Worm (Caenorhabditis elegans): ENCODE data around the gene K09F6.13.

DNA sequence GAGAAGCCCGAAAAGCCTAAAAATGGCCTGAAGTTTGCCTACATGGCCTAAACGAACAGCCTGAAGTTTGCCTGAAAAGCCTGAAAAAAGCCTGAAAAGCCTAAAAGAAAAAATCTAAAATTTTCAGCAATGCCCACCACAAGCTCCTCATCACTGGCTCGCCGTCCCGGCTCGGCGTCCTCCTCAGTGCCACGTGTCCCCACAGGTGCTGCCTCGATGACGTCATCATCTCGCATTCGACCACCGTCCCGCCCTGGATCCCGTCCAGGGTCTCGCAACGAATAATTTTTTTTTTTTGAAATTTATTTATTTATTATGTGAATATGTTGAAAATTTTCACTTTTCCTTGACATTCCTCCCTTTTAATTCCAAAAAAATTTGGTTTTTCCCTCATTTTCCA is 35.2 kb upstream of the K09F6.13 start:
- TF ChIP-seq him-1 (tag; optimal IDR thresholded peaks at IDR 0.05) (no peak), dao-5 (tag; optimal IDR thresholded peaks at IDR 0.05) (no peak), W03F9.2 (tag; optimal IDR thresholded peaks at IDR 0.05) (no peak)

Measured in whole organism, L4/young adult.